Fruit fly (Drosophila melanogaster) S2 (cell line): ENCODE data around the gene lectin-37Db.

ENCODE experiments used
- CG8478 ChIP-seq: fragments of >200 bp; optimal IDR thresholded peaks from 2 replicates; lab custom pipeline; 2018
- CTCF ChIP-seq, 2 experiments: fragments of >200 bp; optimal IDR thresholded peaks; 2 replicates each; lab custom pipeline; 2018

- TF ChIP-seq CG8478 (no peak), CTCF (optimal IDR thresholded peaks at IDR 0.05; lab: Kevin White, UChicago) (no peak)
Measured at dm6 chr2L:19455209-19455608, 36.3 kb downstream of the lectin-37Db start.
